Fruit fly (Drosophila melanogaster): ENCODE data around the gene ca.

DNA sequence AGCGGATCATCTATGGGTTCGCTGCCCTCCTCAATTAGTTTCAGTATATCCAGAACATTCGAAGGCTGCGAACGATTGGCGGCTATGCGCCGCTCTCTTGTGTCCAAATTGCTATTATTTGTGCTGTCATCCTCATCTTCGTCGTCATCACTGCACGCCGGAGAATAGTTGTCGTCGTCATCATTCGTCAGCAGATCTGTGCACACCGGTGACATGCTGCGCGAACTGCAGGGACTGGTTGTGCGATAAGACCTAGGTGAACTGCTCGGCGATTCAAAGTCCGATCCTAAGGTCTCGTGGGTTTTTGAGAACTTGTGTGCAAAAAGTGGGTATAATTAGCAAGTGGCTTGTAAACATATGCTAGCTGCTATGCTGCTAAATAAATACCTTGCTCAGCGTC lies 9.4 kb upstream of the ca start:
- TF ChIP-seq Sin3A (optimal IDR thresholded peaks at IDR 0.05), result no peak
- TF ChIP-seq insv (optimal IDR thresholded peaks at IDR 0.05), result no peak
- no peak for TF ChIP-seq ttk (optimal IDR thresholded peaks at IDR 0.05)
- no peak for TF ChIP-seq psq (optimal IDR thresholded peaks at IDR 0.05)
- TF ChIP-seq h (optimal IDR thresholded peaks at IDR 0.05), result no peak
- no peak for TF ChIP-seq Myc (optimal IDR thresholded peaks at IDR 0.05)

All from Kc167 (cell line).